Worm (Caenorhabditis elegans): ENCODE measurements around the gene ceh-54.

- TF ChIP-seq pqm-1 (tag; optimal IDR thresholded peaks at IDR 0.05) (no peak), nfya-1 (tag; optimal IDR thresholded peaks at IDR 0.05; ENCODE audit: insufficient read depth) (no peak), pha-4 (tag; optimal IDR thresholded peaks at IDR 0.05) (no peak), elt-2 (tag; optimal IDR thresholded peaks at IDR 0.05) (no peak), nhr-77 (tag; optimal IDR thresholded peaks at IDR 0.05) (no peak), nhr-11 (tag; optimal IDR thresholded peaks at IDR 0.05) (no peak), mdl-1 (tag; optimal IDR thresholded peaks at IDR 0.05) (no peak), ceh-82 (tag; optimal IDR thresholded peaks at IDR 0.05) (no peak), ceh-16 (tag; optimal IDR thresholded peaks at IDR 0.05) (no peak), unc-62 (GFP tag; optimal IDR thresholded peaks at IDR 0.05) (no peak), nhr-12 (tag; optimal IDR thresholded peaks at IDR 0.05) (no peak), lin-15B (tag; optimal IDR thresholded peaks at IDR 0.05) (no peak), fkh-10 (GFP tag; optimal IDR thresholded peaks at IDR 0.05) (no peak)
Measured at ce11 chrX:6232998-6233626, 39.1 kb upstream of the ceh-54 start, which contains the start of gene C14F11.4.

Measured in whole organism, L3 larva.